Fruit fly (Drosophila melanogaster): Measurements from ENCODE around the gene RpS17.
A peak's percentile ranks its signal among the peaks of the same experiment; 100 is the strongest.

The RpS17 gene

DNA sequence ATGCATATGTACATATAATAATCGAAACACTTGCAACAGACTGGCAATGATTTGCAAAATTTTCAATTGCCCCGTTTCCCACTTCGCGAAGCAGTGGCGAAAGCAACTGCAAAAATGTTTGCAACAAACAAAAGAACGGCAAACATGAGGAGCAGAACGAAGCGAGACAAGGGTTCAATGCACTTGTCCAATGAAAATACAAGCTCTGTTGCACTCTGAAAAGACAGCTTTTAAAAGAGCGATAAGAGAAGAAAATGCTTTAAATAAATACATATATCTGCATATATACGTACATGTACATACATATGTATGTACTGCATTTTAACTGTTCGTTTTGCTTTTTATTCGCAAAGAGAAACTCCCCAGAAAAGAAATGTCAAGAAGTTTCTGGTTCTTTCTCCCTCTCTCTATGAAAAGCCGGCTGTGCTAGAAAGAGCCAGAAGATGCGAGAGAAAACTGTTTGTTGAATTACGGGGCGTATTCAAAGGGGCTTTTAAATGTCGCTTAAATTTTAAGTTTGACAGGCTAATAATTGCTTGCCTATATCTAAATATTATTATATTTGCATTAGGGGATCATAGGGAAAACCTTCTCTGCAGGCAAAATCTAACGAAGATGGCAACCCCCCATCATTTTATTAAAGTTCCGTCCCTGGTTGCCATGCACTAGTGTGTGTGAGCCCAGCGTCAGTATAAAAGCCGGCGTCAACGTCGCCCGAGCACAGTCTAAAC is 46.1 kb downstream of the RpS17 start, which contains the start of gene Hsp27:
Gene Hsp27 (plus strand): TSS at position 719 of the 731 bp plus-strand sequence.
- peak; percentile 42 for TF ChIP-seq CG8478 (optimal IDR thresholded peaks at IDR 0.05)
- TF ChIP-seq pan (optimal IDR thresholded peaks at IDR 0.05) = no peak
- TF ChIP-seq EcR (GFP tag; optimal IDR thresholded peaks at IDR 0.05) = peak in 1 of 2 experiments; percentile 76

DNA sequence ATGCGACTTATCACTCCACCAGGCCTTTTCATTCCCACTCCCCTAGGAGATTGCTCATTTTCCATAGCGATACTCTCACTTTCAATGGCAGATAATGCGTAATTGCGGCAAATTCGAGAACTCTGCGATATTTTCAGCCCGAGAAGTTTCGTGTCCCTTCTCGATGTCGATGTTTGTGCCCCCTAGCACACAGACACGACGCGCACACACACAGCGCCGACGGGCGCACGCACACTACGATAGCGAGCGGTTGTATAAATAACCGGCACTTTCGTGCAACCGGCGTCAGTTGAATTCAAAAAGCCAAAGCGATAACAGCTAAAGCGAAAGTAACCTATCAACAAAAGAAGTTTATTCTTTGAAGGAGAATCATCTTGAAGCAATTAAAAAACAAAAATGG is 48.0 kb downstream of the RpS17 start, which contains the start of gene Hsp23:
Gene Hsp23 (plus strand): TSS at position 281 of the 400 bp plus-strand sequence.
- TF ChIP-seq usp (GFP tag; optimal IDR thresholded peaks at IDR 0.05) (no peak), Dll (optimal IDR thresholded peaks at IDR 0.05) (peak; percentile 18), psq (optimal IDR thresholded peaks at IDR 0.05) (no peak), pan (optimal IDR thresholded peaks at IDR 0.05) (no peak), CG8478 (optimal IDR thresholded peaks at IDR 0.05) (no peak), EcR (GFP tag; optimal IDR thresholded peaks at IDR 0.05) (peak in 1 of 2 experiments; percentile 48)

DNA sequence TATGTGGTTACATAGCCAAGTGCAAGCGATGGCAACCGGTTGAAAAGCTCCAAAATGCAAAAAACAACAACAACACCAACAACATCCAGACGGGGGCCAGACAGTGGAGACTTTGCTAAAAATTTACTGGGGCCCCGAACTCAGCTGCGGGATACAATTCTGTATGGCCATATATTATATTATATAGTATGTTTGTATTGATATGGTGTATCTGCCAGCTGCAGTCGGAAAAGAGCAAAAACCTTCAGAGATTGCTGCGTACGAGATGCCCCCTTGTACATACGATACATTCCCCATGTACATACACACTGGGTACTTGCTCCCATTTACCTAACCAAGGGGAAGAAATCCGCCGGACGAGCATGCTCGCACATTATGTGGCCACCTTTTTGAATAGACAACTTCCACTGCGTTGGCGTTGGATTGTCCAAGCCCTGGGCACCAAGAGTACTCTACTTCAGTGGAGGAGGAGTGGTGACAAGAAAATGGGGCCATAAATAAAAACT is 49.2 kb downstream of the RpS17 start:
- TF ChIP-seq Dll (optimal IDR thresholded peaks at IDR 0.05) = no peak
- no peak for TF ChIP-seq CG8478 (optimal IDR thresholded peaks at IDR 0.05)
- no peak for TF ChIP-seq psq (optimal IDR thresholded peaks at IDR 0.05)
- no peak for TF ChIP-seq pan (optimal IDR thresholded peaks at IDR 0.05)
- no peak for TF ChIP-seq EcR (GFP tag; optimal IDR thresholded peaks at IDR 0.05)
- TF ChIP-seq usp (GFP tag; optimal IDR thresholded peaks at IDR 0.05) = no peak

DNA sequence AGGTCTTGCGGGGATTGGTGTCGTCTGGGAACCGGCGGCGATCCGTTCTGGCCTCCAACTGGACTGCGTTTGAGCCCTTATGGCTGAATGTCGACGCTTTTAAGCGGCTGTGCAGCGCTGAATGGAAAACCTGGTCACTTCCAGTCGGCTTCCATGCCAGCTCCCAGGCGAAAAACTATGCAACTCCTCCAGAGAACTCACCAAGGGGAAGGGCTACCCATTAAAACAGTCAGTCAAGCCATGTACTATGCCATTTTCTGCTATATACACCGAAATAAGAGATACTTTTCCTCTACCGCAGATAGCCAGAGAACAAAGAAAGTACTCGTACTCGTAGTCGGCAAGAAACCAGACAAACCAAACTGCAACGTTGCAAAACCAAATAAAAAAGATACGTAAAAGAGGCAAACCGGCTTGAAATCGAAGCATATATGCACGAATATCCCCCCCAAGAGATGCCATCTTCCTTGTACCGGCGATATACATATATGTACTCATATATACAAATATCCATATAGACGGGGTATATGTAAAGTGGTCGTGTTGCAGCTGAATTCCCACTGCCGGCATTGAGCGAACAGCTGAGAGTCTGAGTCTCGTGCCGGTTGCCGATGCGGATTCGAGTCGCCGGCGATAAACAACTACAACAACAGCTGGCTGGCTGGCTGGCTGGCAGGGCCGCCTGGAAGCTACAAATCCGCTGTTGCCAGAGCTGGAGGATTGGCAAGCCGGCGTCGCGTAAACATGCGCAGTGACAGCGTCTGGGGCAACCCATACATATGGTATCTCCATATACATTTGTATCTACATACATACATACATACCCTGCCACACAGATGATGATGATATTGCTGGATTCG is 49.9 kb downstream of the RpS17 start, which contains the start of gene Hsp67Ba:
Gene Hsp67Ba (minus strand): TSS at position 51 of the 860 bp plus-strand sequence.
- no peak for TF ChIP-seq usp (GFP tag; optimal IDR thresholded peaks at IDR 0.05)
- TF ChIP-seq Dll (optimal IDR thresholded peaks at IDR 0.05) = peak; percentile 20
- no peak for TF ChIP-seq CG8478 (optimal IDR thresholded peaks at IDR 0.05)
- TF ChIP-seq psq (optimal IDR thresholded peaks at IDR 0.05) = no peak

All from whole organism.